Worm (Caenorhabditis elegans) whole organism, L1 larva: ENCODE results near the gene D2062.4.
"Not testable (repeated sequence)": the region's sequence is repeated elsewhere in the genome, so short reads cannot be mapped to it uniquely, and the experiment has no call there.

ENCODE experiments used
- aha-1 ChIP-seq: fragments of 150-350 bp; optimal IDR thresholded peaks from 2 replicates; lab custom pipeline; 2014; ENCODE audit warnings: missing biosample characterization, missing genetic modification characterization
- elt-3 ChIP-seq, 6 experiments: fragments of 150-350 bp in 1 of 6; sonication (generic microtip); optimal IDR thresholded peaks; 2 replicates each; lab custom pipeline; 2017 to 2018; ENCODE audit warnings: missing biosample characterization in 6 of 6, missing genetic modification characterization in 6 of 6, inconsistent platforms in 1 of 6
- hlh-17 ChIP-seq: fragments of 200-800 bp; sonication (Bioruptor generic); optimal IDR thresholded peaks from 2 replicates; lab custom pipeline; 2018; ENCODE audit warnings: missing genetic modification characterization, mild to moderate bottlenecking, missing compliant biosample characterization, moderate library complexity, borderline replicate concordance
- jun-1 ChIP-seq: fragments of 150-350 bp; optimal IDR thresholded peaks from 2 replicates; lab custom pipeline; 2014; ENCODE audit warnings: missing biosample characterization, missing genetic modification reagents, missing genetic modification characterization
- lin-14 ChIP-seq: fragments of 200-800 bp; sonication (Bioruptor generic); optimal IDR thresholded peaks from 2 replicates; lab custom pipeline; 2018; ENCODE audit warnings: mild to moderate bottlenecking, missing genetic modification characterization, moderate library complexity, missing compliant biosample characterization
- lin-15B ChIP-seq: fragments of 150-350 bp; sonication (generic microtip); optimal IDR thresholded peaks from 3 replicates; lab custom pipeline; 2014; ENCODE audit warnings: missing biosample characterization, missing genetic modification characterization
- lin-39 ChIP-seq: fragments of 150-350 bp; optimal IDR thresholded peaks from 2 replicates; lab custom pipeline; 2014; ENCODE audit warnings: missing biosample characterization, missing genetic modification reagents, missing genetic modification characterization
- mdl-1 ChIP-seq, 2 experiments: fragments of 150-350 bp; optimal IDR thresholded peaks; 2 replicates each; lab custom pipeline; 2014 to 2017; ENCODE audit warnings: missing biosample characterization in 2 of 2, missing genetic modification characterization in 2 of 2, inconsistent platforms in 1 of 2
- nhr-237 ChIP-seq: fragments of 150-350 bp; optimal IDR thresholded peaks from 2 replicates; lab custom pipeline; 2014; ENCODE audit warnings: missing biosample characterization, missing genetic modification characterization
- pax-3 ChIP-seq: fragments of 200-800 bp; sonication (Bioruptor generic); optimal IDR thresholded peaks from 2 replicates; lab custom pipeline; 2018; ENCODE audit warnings: mild to moderate bottlenecking, missing genetic modification characterization, moderate library complexity, missing compliant biosample characterization
- rnt-1 ChIP-seq: sonication (generic microtip); optimal IDR thresholded peaks from 2 replicates; lab custom pipeline; 2016; ENCODE audit warnings: mild to moderate bottlenecking, missing genetic modification characterization, moderate library complexity, missing compliant biosample characterization
- snpc-4 ChIP-seq: fragments of 150-350 bp; optimal IDR thresholded peaks from 2 replicates; lab custom pipeline; 2014; ENCODE audit warnings: missing biosample characterization, missing genetic modification characterization
- unc-130 ChIP-seq: fragments of 150-350 bp; optimal IDR thresholded peaks from 2 replicates; lab custom pipeline; 2017; ENCODE audit warnings: missing biosample characterization, missing genetic modification characterization, inconsistent platforms

- TF ChIP-seq unc-130 (tag; lab: Kevin White, UChicago); hlh-17; elt-3 (tag; optimal IDR thresholded peaks at IDR 0.05; lab: Kevin White, UChicago); mdl-1 (tag; optimal IDR thresholded peaks at IDR 0.05; lab: Kevin White, UChicago); lin-39 (tag; lab: Kevin White, UChicago); aha-1 (tag; lab: Kevin White, UChicago); jun-1 (tag; lab: Kevin White, UChicago); lin-15B; rnt-1 (tag; lab: Kevin White, UChicago); nhr-237 (tag; lab: Kevin White, UChicago); lin-14 (GFP tag; lab: Kevin White, UChicago); pax-3 (tag; lab: Kevin White, UChicago); snpc-4 (tag; lab: Kevin White, UChicago): not testable (repeated sequence)
These were observed 50.3 kb downstream of the D2062.4 start, which contains the start of the genes F22E5.20 and F22E5.1 for ce11 chrII:2673534-2673933.
